Fruit fly (Drosophila melanogaster) whole organism, embryonic: ENCODE measurements around the gene Eig71Ej.

Experiments
- ATbp ChIP-seq: fragments of 200-800 bp; sonication (Bioruptor generic); optimal IDR thresholded peaks from 2 replicates; lab custom pipeline; 2017; ENCODE audit warnings: missing biosample characterization, mild to moderate bottlenecking, missing genetic modification characterization, missing genetic modification reagents
- Atf-2 ChIP-seq: fragments of 200-800 bp; sonication (Bioruptor generic); optimal IDR thresholded peaks from 2 replicates; lab custom pipeline; 2016; ENCODE audit warnings: missing biosample characterization, missing genetic modification characterization
- Awh ChIP-seq: fragments of 200-800 bp; sonication (Bioruptor generic); IDR thresholded peaks from 2 replicates; pipeline ENCODE4, ENCODE4 v1.3.6; 2022; ENCODE audit warnings: missing biosample characterization, missing genetic modification characterization
- Blimp-1 ChIP-seq: fragments of 200-800 bp; sonication (Bioruptor generic); optimal IDR thresholded peaks from 3 replicates; lab custom pipeline; 2018; ENCODE audit warnings: missing biosample characterization, missing genetic modification characterization, mild to moderate bottlenecking, moderate library complexity, missing genetic modification reagents
- CG10366 ChIP-seq: fragments of 200-800 bp; sonication (Bioruptor generic); IDR thresholded peaks from 2 replicates; pipeline ENCODE4 v1.3.6; 2022; ENCODE audit warnings: missing biosample characterization, missing genetic modification characterization
- CG11398 ChIP-seq: fragments of 200-800 bp; sonication (Bioruptor generic); optimal IDR thresholded peaks from 2 replicates; lab custom pipeline; 2016; ENCODE audit warnings: missing biosample characterization, missing genetic modification characterization
- CG11504 ChIP-seq: fragments of 200-800 bp; sonication (Bioruptor generic); optimal IDR thresholded peaks from 3 replicates; lab custom pipeline; 2019; ENCODE audit warnings: missing biosample characterization, mild to moderate bottlenecking, missing genetic modification characterization, moderate library complexity
- CG11696 ChIP-seq: fragments of 200-800 bp; sonication (Bioruptor generic); IDR thresholded peaks from 2 replicates; pipeline ENCODE4 v1.3.6; 2022; ENCODE audit warnings: missing biosample characterization, missing genetic modification characterization
- CG12155 ChIP-seq: fragments of 200-800 bp; sonication (Bioruptor generic); optimal IDR thresholded peaks from 3 replicates; lab custom pipeline; 2016; ENCODE audit warnings: missing biosample characterization, missing genetic modification characterization
- CG12769 ChIP-seq: fragments of 200-800 bp; sonication (Bioruptor generic); optimal IDR thresholded peaks from 2 replicates; lab custom pipeline; 2019; ENCODE audit warnings: missing biosample characterization, mild to moderate bottlenecking, missing genetic modification characterization, moderate library complexity
- CG12942 ChIP-seq: fragments of 200-800 bp; sonication (Bioruptor generic); optimal IDR thresholded peaks from 3 replicates; lab custom pipeline; 2016; ENCODE audit warnings: missing biosample characterization, missing genetic modification characterization
- CG13287 ChIP-seq: fragments of 200-800 bp; sonication (Bioruptor generic); IDR thresholded peaks from 2 replicates; pipeline ENCODE4 v1.3.6; 2022; ENCODE audit warnings: missing biosample characterization, missing genetic modification characterization; ENCODE audit not compliant: partially characterized antibody
- CG13424 ChIP-seq: fragments of 200-800 bp; sonication (Bioruptor generic); optimal IDR thresholded peaks from 2 replicates; lab custom pipeline; 2019; ENCODE audit warnings: missing biosample characterization, mild to moderate bottlenecking, missing genetic modification characterization, moderate library complexity
- CG13624 ChIP-seq: fragments of 200-800 bp; sonication (Bioruptor generic); optimal IDR thresholded peaks from 2 replicates; lab custom pipeline; 2016; ENCODE audit warnings: missing biosample characterization, missing genetic modification characterization
- CG16779 ChIP-seq: fragments of 200-800 bp; sonication (Bioruptor generic); IDR thresholded peaks from 2 replicates; pipeline ENCODE4 v1.3.6; 2022; ENCODE audit warnings: missing biosample characterization, missing genetic modification characterization
- CG17612 ChIP-seq: fragments of 200-800 bp; sonication (Bioruptor generic); IDR thresholded peaks from 2 replicates; pipeline ENCODE4 v1.3.6; 2022; ENCODE audit warnings: missing biosample characterization, missing genetic modification characterization
- CG34224 ChIP-seq: fragments of 200-800 bp; sonication (Bioruptor generic); IDR thresholded peaks from 3 replicates; pipeline ENCODE4 v1.3.6; 2022; ENCODE audit warnings: missing biosample characterization, missing genetic modification characterization; ENCODE audit not compliant: partially characterized antibody
- CG4404 ChIP-seq: fragments of 200-800 bp; sonication (Bioruptor generic); IDR thresholded peaks from 2 replicates; pipeline ENCODE4 v1.3.6; 2022; ENCODE audit warnings: missing biosample characterization, missing genetic modification characterization
- CG4820 ChIP-seq: fragments of 200-800 bp; sonication (Bioruptor generic); optimal IDR thresholded peaks from 3 replicates; lab custom pipeline; 2016; ENCODE audit warnings: missing biosample characterization, missing genetic modification characterization
- CG4854 ChIP-seq: fragments of 200-800 bp; sonication (Bioruptor generic); optimal IDR thresholded peaks from 2 replicates; lab custom pipeline; 2016; ENCODE audit warnings: missing biosample characterization, missing genetic modification characterization, inconsistent platforms
- CG7745 ChIP-seq: fragments of 200-800 bp; sonication (Bioruptor generic); optimal IDR thresholded peaks from 2 replicates; lab custom pipeline; 2018; ENCODE audit warnings: missing biosample characterization, mild to moderate bottlenecking, missing genetic modification characterization, moderate library complexity
- D19A ChIP-seq: fragments of 200-800 bp; optimal IDR thresholded peaks from 3 replicates; lab custom pipeline; 2019; ENCODE audit warnings: missing biosample characterization, mild to moderate bottlenecking, missing genetic modification characterization, moderate library complexity
- Dek ChIP-seq: fragments of 200-800 bp; sonication (Bioruptor generic); optimal IDR thresholded peaks from 3 replicates; lab custom pipeline; 2019; ENCODE audit warnings: missing biosample characterization, mild to moderate bottlenecking, missing genetic modification characterization, moderate library complexity
- Dll ChIP-seq: fragments of 200-800 bp; sonication (Bioruptor generic); IDR thresholded peaks from 4 replicates; pipeline ENCODE4 v1.3.6; 2022; ENCODE audit warnings: missing biosample characterization, missing genetic modification characterization; ENCODE audit not compliant: partially characterized antibody
- Doc3 ChIP-seq: fragments of 200-800 bp; sonication (Bioruptor generic); IDR thresholded peaks from 3 replicates; pipeline ENCODE4 v1.3.6; 2022; ENCODE audit warnings: missing biosample characterization, missing genetic modification characterization; ENCODE audit not compliant: partially characterized antibody
- Elba2 ChIP-seq: fragments of 200-800 bp; sonication (Bioruptor generic); optimal IDR thresholded peaks from 3 replicates; lab custom pipeline; 2016; ENCODE audit warnings: missing biosample characterization, missing genetic modification characterization
- Fer3 ChIP-seq: fragments of 200-800 bp; sonication (Bioruptor generic); optimal IDR thresholded peaks from 2 replicates; lab custom pipeline; 2018; ENCODE audit warnings: missing biosample characterization, mild to moderate bottlenecking, missing genetic modification characterization, moderate library complexity
- HLH3B ChIP-seq: fragments of 200-800 bp; sonication (Bioruptor generic); IDR thresholded peaks from 2 replicates; pipeline ENCODE4 v1.3.6; 2022; ENCODE audit warnings: missing biosample characterization, missing genetic modification characterization
- HLH54F ChIP-seq: fragments of 200-800 bp; sonication (Bioruptor generic); optimal IDR thresholded peaks from 3 replicates; lab custom pipeline; 2016; ENCODE audit warnings: missing biosample characterization, missing genetic modification characterization
- Hmx ChIP-seq: fragments of 200-800 bp; sonication (Bioruptor generic); optimal IDR thresholded peaks from 2 replicates; lab custom pipeline; 2016; ENCODE audit warnings: missing biosample characterization, missing genetic modification characterization
- Kr ChIP-seq: fragments of 200-800 bp; sonication (Bioruptor generic); optimal IDR thresholded peaks from 2 replicates; lab custom pipeline; 2017; ENCODE audit warnings: missing biosample characterization, mild to moderate bottlenecking, missing genetic modification characterization
- Meics ChIP-seq: fragments of 200-800 bp; sonication (Bioruptor generic); optimal IDR thresholded peaks from 2 replicates; lab custom pipeline; 2017; ENCODE audit warnings: missing biosample characterization, mild to moderate bottlenecking, missing genetic modification characterization
- Pdp1 ChIP-seq, 2 experiments: fragments of 200-800 bp; sonication (Bioruptor generic); optimal IDR thresholded peaks; 3 replicates each; lab custom pipeline; 2016; ENCODE audit warnings: missing biosample characterization in 2 of 2, missing genetic modification characterization in 2 of 2, mild to moderate bottlenecking in 1 of 2, moderate library complexity in 1 of 2
- Side ChIP-seq: fragments of 200-800 bp; sonication (Bioruptor generic); optimal IDR thresholded peaks from 2 replicates; lab custom pipeline; 2016; ENCODE audit warnings: missing biosample characterization, missing genetic modification characterization
- Sox102F ChIP-seq: fragments of 200-800 bp; sonication (Bioruptor generic); optimal IDR thresholded peaks from 2 replicates; lab custom pipeline; 2018; ENCODE audit warnings: missing biosample characterization, mild to moderate bottlenecking, missing genetic modification characterization, moderate library complexity
- Vsx1 ChIP-seq: fragments of 200-800 bp; sonication (Bioruptor generic); optimal IDR thresholded peaks from 2 replicates; lab custom pipeline; 2017; ENCODE audit warnings: missing biosample characterization, mild to moderate bottlenecking, missing genetic modification characterization, missing genetic modification reagents
- YL-1 ChIP-seq: fragments of 200-800 bp; sonication (Bioruptor generic); optimal IDR thresholded peaks from 3 replicates; lab custom pipeline; 2017; ENCODE audit warnings: missing biosample characterization, mild to moderate bottlenecking, missing genetic modification characterization
- abd-A ChIP-seq: fragments of 200-800 bp; sonication (Bioruptor generic); optimal IDR thresholded peaks from 3 replicates; lab custom pipeline; 2019; ENCODE audit warnings: missing biosample characterization, mild to moderate bottlenecking, missing genetic modification characterization, moderate library complexity
- btn ChIP-seq: fragments of 200-800 bp; sonication (Bioruptor generic); optimal IDR thresholded peaks from 2 replicates; lab custom pipeline; 2016; ENCODE audit warnings: missing biosample characterization, missing genetic modification characterization
- ci ChIP-seq: fragments of 200-800 bp; sonication (Bioruptor generic); IDR thresholded peaks from 3 replicates; pipeline ENCODE4 v1.3.6; 2022; ENCODE audit warnings: missing biosample characterization, missing genetic modification characterization
- ewg ChIP-seq: fragments of 200-800 bp; sonication (Bioruptor generic); optimal IDR thresholded peaks from 3 replicates; lab custom pipeline; 2017; ENCODE audit warnings: mild to moderate bottlenecking, missing biosample characterization, missing genetic modification reagents, missing genetic modification characterization
- fd64A ChIP-seq: fragments of 200-800 bp; sonication (Bioruptor generic); optimal IDR thresholded peaks from 3 replicates; lab custom pipeline; 2018; ENCODE audit warnings: missing biosample characterization, mild to moderate bottlenecking, missing genetic modification characterization
- maf-S ChIP-seq: fragments of 200-800 bp; sonication (Bioruptor generic); optimal IDR thresholded peaks from 2 replicates; lab custom pipeline; 2016; ENCODE audit warnings: missing biosample characterization, missing genetic modification characterization
- oc ChIP-seq: fragments of 200-800 bp; sonication (Bioruptor generic); optimal IDR thresholded peaks from 2 replicates; lab custom pipeline; 2018; ENCODE audit warnings: missing biosample characterization, mild to moderate bottlenecking, missing genetic modification characterization, moderate library complexity
- otp ChIP-seq: fragments of 200-800 bp; sonication (Bioruptor generic); IDR thresholded peaks from 3 replicates; pipeline ENCODE4, ENCODE4 v1.3.6; 2022; ENCODE audit warnings: missing biosample characterization, missing genetic modification characterization
- sens ChIP-seq: fragments of 200-800 bp; sonication (Bioruptor generic); peaks from one replicate; lab custom pipeline; 2016; ENCODE audit warnings: missing biosample characterization, missing genetic modification characterization
- sqz ChIP-seq: fragments of 200-800 bp; sonication (Bioruptor generic); optimal IDR thresholded peaks from 3 replicates; lab custom pipeline; 2018; ENCODE audit warnings: missing biosample characterization, mild to moderate bottlenecking, missing genetic modification characterization
- vvl ChIP-seq: fragments of 200-800 bp; sonication (Bioruptor generic); IDR thresholded peaks from 2 replicates; pipeline ENCODE4 v1.3.6; 2022; ENCODE audit warnings: missing biosample characterization, missing genetic modification characterization
- wek ChIP-seq: fragments of 200-800 bp; sonication (Bioruptor generic); optimal IDR thresholded peaks from 3 replicates; lab custom pipeline; 2018; ENCODE audit warnings: missing biosample characterization, mild to moderate bottlenecking, missing genetic modification characterization, moderate library complexity
- zen2 ChIP-seq: fragments of 200-800 bp; sonication (Bioruptor generic); IDR thresholded peaks from 3 replicates; pipeline ENCODE4 v1.3.6; 2022; ENCODE audit warnings: missing biosample characterization, missing genetic modification characterization; ENCODE audit not compliant: partially characterized antibody
- zfh1 ChIP-seq: fragments of 200-800 bp; sonication (Bioruptor generic); IDR thresholded peaks from 3 replicates; pipeline ENCODE4 v1.3.6; 2022; ENCODE audit warnings: missing biosample characterization, missing genetic modification characterization

Eig71Ej gene

dm6 chr3L:15695195-15695594 is 34.4 kb upstream of the Eig71Ej start:
- no peak for TF ChIP-seq CG10366
- no peak for TF ChIP-seq D19A
- no peak for TF ChIP-seq wek (GFP tag; lab: Kevin White, UChicago)
- TF ChIP-seq CG13624: no peak
- no peak for TF ChIP-seq CG34224
- TF ChIP-seq CG11696: no peak
- TF ChIP-seq CG11504: no peak
- TF ChIP-seq Elba2 (GFP tag; lab: Kevin White, UChicago): no peak
- TF ChIP-seq CG16779 (GFP tag; lab: Robert Waterston, UW): no peak
- no peak for TF ChIP-seq Doc3 (GFP tag; lab: Robert Waterston, UW)
- TF ChIP-seq Fer3 (tag; lab: Kevin White, UChicago): no peak
- TF ChIP-seq Blimp-1: peak; percentile 46
- peak; percentile 85 for TF ChIP-seq abd-A (tag; lab: Kevin White, UChicago)
- TF ChIP-seq CG13287 (GFP tag; lab: Robert Waterston, UW): no peak
- TF ChIP-seq CG4820: no peak
- no peak for TF ChIP-seq btn (GFP tag; lab: Kevin White, UChicago)
- no peak for TF ChIP-seq CG17612 (GFP tag; lab: Robert Waterston, UW)
- TF ChIP-seq HLH3B (GFP tag; lab: Robert Waterston, UW): no peak
- TF ChIP-seq YL-1: no peak
- TF ChIP-seq Hmx (GFP tag; lab: Kevin White, UChicago): no peak
- no peak for TF ChIP-seq CG11398 (GFP tag; lab: Kevin White, UChicago)
- 0 out of 3 replicates have a peak, but pooled peaks have one; percentile 12 for TF ChIP-seq ci (GFP tag; lab: Robert Waterston, UW)
- no peak for TF ChIP-seq Sox102F (GFP tag; lab: Kevin White, UChicago)
- TF ChIP-seq sens: peak; percentile 37
- TF ChIP-seq zen2 (GFP tag; lab: Robert Waterston, UW): no peak
- TF ChIP-seq ATbp: no peak
- no peak for TF ChIP-seq fd64A
- TF ChIP-seq Awh (GFP tag; lab: Robert Waterston, UW): peak; percentile 95
- no peak for TF ChIP-seq Atf-2 (GFP tag; lab: Kevin White, UChicago)
- TF ChIP-seq HLH54F (GFP tag; lab: Kevin White, UChicago): no peak
- TF ChIP-seq CG12155 (GFP tag; lab: Kevin White, UChicago): no peak
- TF ChIP-seq sqz: no peak
- peak; percentile 71 for TF ChIP-seq CG12769 (tag; lab: Kevin White, UChicago)
- TF ChIP-seq otp (GFP tag; lab: Robert Waterston, UW): 0 out of 3 replicates have a peak, but pooled peaks have one; percentile 42
- TF ChIP-seq Side (GFP tag; lab: Kevin White, UChicago): no peak
- TF ChIP-seq zfh1 (GFP tag; lab: Robert Waterston, UW): no peak
- TF ChIP-seq CG12942 (GFP tag; lab: Kevin White, UChicago): no peak
- no peak for TF ChIP-seq Dek (tag; lab: Kevin White, UChicago)
- no peak for TF ChIP-seq maf-S
- no peak for TF ChIP-seq CG13424 (tag; lab: Kevin White, UChicago)
- TF ChIP-seq Vsx1 (GFP tag; lab: Kevin White, UChicago): peak; percentile 51
- TF ChIP-seq Meics: no peak
- no peak for TF ChIP-seq CG4404 (GFP tag; lab: Robert Waterston, UW)
- peak in 1 of 2 experiments; percentile 42 for TF ChIP-seq Pdp1 (GFP tag; optimal IDR thresholded peaks at IDR 0.05; lab: Kevin White, UChicago)
- peak; percentile 80 for TF ChIP-seq oc (tag; lab: Kevin White, UChicago)
- no peak for TF ChIP-seq Dll (GFP tag; lab: Robert Waterston, UW)
- TF ChIP-seq CG7745 (tag; lab: Kevin White, UChicago): no peak
- peak; percentile 54; the same call in 1 of the 2 replicates for TF ChIP-seq vvl (GFP tag; lab: Robert Waterston, UW)
- TF ChIP-seq ewg (GFP tag; lab: Kevin White, UChicago): no peak
- TF ChIP-seq CG4854 (GFP tag; lab: Kevin White, UChicago): no peak
- TF ChIP-seq Kr: no peak
